Worm (Caenorhabditis elegans) whole organism, young adult: ENCODE results near the gene phb-2.

Experiments
- B0336.3 ChIP-seq: fragments of 200-800 bp; sonication (Bioruptor generic); IDR thresholded peaks from 2 replicates; pipeline ENCODE4 v1.3.6; 2022; ENCODE audit warnings: missing genetic modification characterization, missing compliant biosample characterization
- C06A6.2 ChIP-seq: fragments of 200-800 bp; sonication (Bioruptor generic); conservative IDR thresholded peaks from 2 replicates; pipeline ENCODE4 v1.3.6; 2022; ENCODE audit warnings: missing genetic modification characterization, missing compliant biosample characterization
- D2030.7 ChIP-seq: fragments of 200-800 bp; sonication (Bioruptor generic); IDR thresholded peaks from 2 replicates; pipeline ENCODE4 v1.3.6; 2022; ENCODE audit warnings: missing genetic modification reagents, missing genetic modification characterization, missing compliant biosample characterization
- F23B12.7 ChIP-seq: sonication (generic microtip); optimal IDR thresholded peaks from 2 replicates; lab custom pipeline; 2017; ENCODE audit warnings: missing genetic modification characterization, mild to moderate bottlenecking, missing compliant biosample characterization, antibody characterized with exemption, moderate library complexity; ENCODE audit not compliant: insufficient read depth
- F33H1.4 ChIP-seq: fragments of 200-800 bp; sonication (Bioruptor generic); IDR thresholded peaks from 2 replicates; pipeline ENCODE4 v1.3.6; 2022; ENCODE audit warnings: missing genetic modification reagents, missing genetic modification characterization, missing compliant biosample characterization
- F49E8.2 ChIP-seq: sonication (generic microtip); optimal IDR thresholded peaks from 3 replicates; lab custom pipeline; 2017; ENCODE audit warnings: missing genetic modification characterization, mild to moderate bottlenecking, missing compliant biosample characterization, antibody characterized with exemption, moderate library complexity; ENCODE audit not compliant: insufficient read depth
- F57A8.1 ChIP-seq: fragments of 200-800 bp; sonication (Bioruptor generic); optimal IDR thresholded peaks from 2 replicates; lab custom pipeline; 2018; ENCODE audit warnings: mild to moderate bottlenecking, missing genetic modification characterization, moderate library complexity, missing compliant biosample characterization
- Y53F4B.3 ChIP-seq: fragments of 200-800 bp; sonication (Bioruptor generic); IDR thresholded peaks from 2 replicates; pipeline ENCODE4 v1.3.6; 2022; ENCODE audit warnings: missing genetic modification reagents, missing genetic modification characterization, missing compliant biosample characterization
- Y56A3A.18 ChIP-seq: fragments of 200-800 bp; sonication (Bioruptor generic); IDR thresholded peaks from 2 replicates; pipeline ENCODE4 v1.3.6; 2022; ENCODE audit warnings: missing genetic modification reagents, missing genetic modification characterization, missing compliant biosample characterization
- Y67H2A.10 ChIP-seq: fragments of 200-800 bp; sonication (Bioruptor generic); conservative IDR thresholded peaks from 2 replicates; pipeline ENCODE4 v1.3.6; 2022; ENCODE audit warnings: missing genetic modification reagents, missing genetic modification characterization, missing compliant biosample characterization
- ZK185.1 ChIP-seq: sonication (generic microtip); optimal IDR thresholded peaks from 2 replicates; lab custom pipeline; 2016; ENCODE audit warnings: mild to moderate bottlenecking, missing genetic modification characterization, missing compliant biosample characterization; ENCODE audit not compliant: poor library complexity, severe bottlenecking
- akir-1 ChIP-seq: fragments of 200-800 bp; sonication (Bioruptor generic); optimal IDR thresholded peaks from 2 replicates; lab custom pipeline; 2018; ENCODE audit warnings: mild to moderate bottlenecking, missing genetic modification characterization, moderate library complexity, missing compliant biosample characterization
- atf-7 ChIP-seq: sonication (generic microtip); optimal IDR thresholded peaks from 2 replicates; lab custom pipeline; 2017; ENCODE audit warnings: mild to moderate bottlenecking, missing genetic modification characterization, missing compliant biosample characterization
- attf-5 ChIP-seq: fragments of 200-800 bp; sonication (Bioruptor generic); optimal IDR thresholded peaks from 2 replicates; lab custom pipeline; 2018; ENCODE audit warnings: mild to moderate bottlenecking, missing genetic modification characterization, missing compliant biosample characterization
- attf-6 ChIP-seq: fragments of 200-800 bp; sonication (Bioruptor generic); IDR thresholded peaks from 2 replicates; pipeline ENCODE4 v1.3.6; 2022; ENCODE audit warnings: missing genetic modification reagents, missing genetic modification characterization, missing compliant biosample characterization
- cebp-1 ChIP-seq, 2 experiments: fragments of 200-800 bp in 1 of 2; sonication (Bioruptor generic) in 1 of 2; sonication (generic microtip) in 1 of 2; IDR thresholded peaks in 1 of 2; optimal IDR thresholded peaks in 1 of 2; 2 replicates each; pipeline versions ENCODE4 v1.3.6 to Lab custom; 2017 to 2022; ENCODE audit warnings: missing compliant biosample characterization in 2 of 2, missing genetic modification characterization in 2 of 2, mild to moderate bottlenecking in 1 of 2, missing genetic modification reagents in 1 of 2, moderate library complexity in 1 of 2
- ceh-100 ChIP-seq: fragments of 200-800 bp; sonication (Bioruptor generic); IDR thresholded peaks from 2 replicates; pipeline ENCODE4 v1.3.6; 2022; ENCODE audit warnings: missing genetic modification reagents, missing genetic modification characterization, missing compliant biosample characterization
- ceh-40 ChIP-seq: fragments of 200-800 bp; sonication (Bioruptor generic); IDR thresholded peaks from 2 replicates; pipeline ENCODE4 v1.3.6; 2022; ENCODE audit warnings: missing genetic modification characterization, missing compliant biosample characterization
- ceh-91 ChIP-seq: fragments of 200-800 bp; sonication (Bioruptor generic); IDR thresholded peaks from 2 replicates; pipeline ENCODE4 v1.3.6; 2022; ENCODE audit warnings: missing genetic modification reagents, missing genetic modification characterization, missing compliant biosample characterization
- dpl-1 ChIP-seq: fragments of 150-350 bp; optimal IDR thresholded peaks from 2 replicates; lab custom pipeline; 2014; ENCODE audit warnings: missing biosample characterization, missing genetic modification reagents, missing genetic modification characterization
- efl-1 ChIP-seq: fragments of 150-350 bp; optimal IDR thresholded peaks from 2 replicates; lab custom pipeline; 2014; ENCODE audit warnings: missing biosample characterization, missing genetic modification reagents, missing genetic modification characterization
- gei-17 ChIP-seq: fragments of 200-800 bp; sonication (Bioruptor generic); optimal IDR thresholded peaks from 2 replicates; lab custom pipeline; 2018; ENCODE audit warnings: mild to moderate bottlenecking, missing genetic modification characterization, missing compliant biosample characterization
- lin-40 ChIP-seq: sonication (generic microtip); optimal IDR thresholded peaks from 2 replicates; lab custom pipeline; 2016; ENCODE audit warnings: missing genetic modification characterization, mild to moderate bottlenecking, missing compliant biosample characterization, missing genotype, missing genetic modification reagents
- lsl-1 ChIP-seq: fragments of 200-800 bp; sonication (Bioruptor generic); optimal IDR thresholded peaks from 2 replicates; lab custom pipeline; 2018; ENCODE audit warnings: mild to moderate bottlenecking, missing genetic modification characterization, moderate library complexity, missing compliant biosample characterization
- madf-3 ChIP-seq: fragments of 200-800 bp; sonication (Bioruptor generic); IDR thresholded peaks from 2 replicates; pipeline ENCODE4 v1.3.6; 2022; ENCODE audit warnings: missing genetic modification reagents, missing genetic modification characterization, missing compliant biosample characterization
- madf-6 ChIP-seq: fragments of 200-800 bp; sonication (Bioruptor generic); IDR thresholded peaks from 2 replicates; pipeline ENCODE4 v1.3.6; 2022; ENCODE audit warnings: missing genetic modification reagents, missing genetic modification characterization, missing compliant biosample characterization
- madf-8 ChIP-seq: fragments of 200-800 bp; sonication (Bioruptor generic); conservative IDR thresholded peaks from 2 replicates; pipeline ENCODE4 v1.3.6; 2022; ENCODE audit warnings: missing genetic modification reagents, missing genetic modification characterization, missing compliant biosample characterization
- nfyb-1 ChIP-seq: fragments of 200-800 bp; sonication (Bioruptor generic); IDR thresholded peaks from 2 replicates; pipeline ENCODE4 v1.3.6; 2022; ENCODE audit warnings: missing genetic modification reagents, missing genetic modification characterization, missing compliant biosample characterization
- nhr-120 ChIP-seq: fragments of 200-800 bp; sonication (Bioruptor generic); IDR thresholded peaks from 2 replicates; pipeline ENCODE4 v1.3.6; 2022; ENCODE audit warnings: missing genetic modification characterization, missing compliant biosample characterization
- nhr-27 ChIP-seq: fragments of 200-800 bp; sonication (Bioruptor generic); optimal IDR thresholded peaks from 2 replicates; lab custom pipeline; 2018; ENCODE audit warnings: mild to moderate bottlenecking, missing genetic modification characterization, moderate library complexity, missing compliant biosample characterization
- nhr-80 ChIP-seq: sonication (generic microtip); optimal IDR thresholded peaks from 2 replicates; lab custom pipeline; 2016; ENCODE audit warnings: missing genetic modification characterization, missing compliant biosample characterization
- pbrm-1 ChIP-seq: fragments of 200-800 bp; sonication (Bioruptor generic); IDR thresholded peaks from 2 replicates; pipeline ENCODE4 v1.3.6; 2022; ENCODE audit warnings: missing genetic modification reagents, missing genetic modification characterization, missing compliant biosample characterization
- snpc-4 ChIP-seq, 5 experiments: fragments of 150-350 bp in 1 of 5; sonication (generic microtip) in 4 of 5; optimal IDR thresholded peaks; 2 replicates each; lab custom pipeline; 2014 to 2018; ENCODE audit warnings: missing genetic modification characterization in 5 of 5, missing biosample characterization in 3 of 5, antibody characterized with exemption in 2 of 5, mild to moderate bottlenecking in 2 of 5, missing compliant biosample characterization in 2 of 5, missing genotype in 2 of 5, moderate library complexity in 2 of 5, missing genetic modification reagents in 1 of 5
- tbp1 ChIP-seq: fragments of 200-800 bp; sonication (Bioruptor generic); optimal IDR thresholded peaks from 2 replicates; lab custom pipeline; 2018; ENCODE audit warnings: mild to moderate bottlenecking, missing genetic modification characterization, missing compliant biosample characterization
- xnd-1 ChIP-seq: sonication (generic microtip); optimal IDR thresholded peaks from 2 replicates; lab custom pipeline; 2016; ENCODE audit warnings: missing genotype, missing genetic modification reagents, missing genetic modification characterization, missing compliant biosample characterization
- zim-3 ChIP-seq: sonication (generic microtip); optimal IDR thresholded peaks from 2 replicates; lab custom pipeline; 2017; ENCODE audit warnings: mild to moderate bottlenecking, missing genetic modification characterization, moderate library complexity, missing compliant biosample characterization
- ztf-28 ChIP-seq: fragments of 200-800 bp; sonication (Bioruptor generic); IDR thresholded peaks from 2 replicates; pipeline ENCODE4 v1.3.6; 2022; ENCODE audit warnings: missing genetic modification reagents, missing genetic modification characterization, missing compliant biosample characterization
- ztf-6 ChIP-seq: fragments of 200-800 bp; sonication (Bioruptor generic); IDR thresholded peaks from 2 replicates; pipeline ENCODE4 v1.3.6; 2022; ENCODE audit warnings: missing genetic modification reagents, missing genetic modification characterization, missing compliant biosample characterization

phb-2 gene

DNA sequence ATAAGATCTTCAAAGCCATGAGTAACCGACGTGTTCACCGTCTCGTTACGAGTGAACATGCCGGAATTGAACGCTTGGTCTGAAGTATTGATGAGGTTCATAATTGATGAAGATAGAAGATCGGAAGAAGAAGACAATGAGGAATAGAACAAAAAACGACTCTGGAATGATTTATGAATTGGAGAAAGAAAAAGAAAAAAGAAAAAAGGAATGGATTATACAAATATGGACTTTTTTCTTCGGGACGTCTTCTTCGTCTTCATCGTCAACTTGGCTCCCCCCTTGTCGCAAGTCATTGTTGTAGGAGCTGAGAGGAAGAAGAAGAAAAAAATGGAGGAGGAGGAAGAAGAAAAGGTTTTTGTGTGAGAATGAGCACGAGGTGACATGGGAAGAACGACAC lies 24.2 kb upstream of the phb-2 start, which contains the start of gene srsy-2 (continued):
- TF ChIP-seq attf-6 (GFP tag; lab: Robert Waterston, UW), result no peak

- TF ChIP-seq ztf-6 (GFP tag; lab: Robert Waterston, UW), result no peak
- no peak for TF ChIP-seq ztf-28 (GFP tag; lab: Robert Waterston, UW)
- no peak for TF ChIP-seq akir-1
- no peak for TF ChIP-seq tbp1 (GFP tag; lab: Kevin White, UChicago)
- no peak for TF ChIP-seq F49E8.2 (tag; lab: Kevin White, UChicago)
- TF ChIP-seq ceh-100 (GFP tag; lab: Robert Waterston, UW), result no peak
- no peak for TF ChIP-seq Y67H2A.10 (GFP tag; lab: Robert Waterston, UW)
- TF ChIP-seq gei-17, result no peak
Measured at ce11 chrII:6230116-6230515, 21.1 kb upstream of the phb-2 start.

ce11 chrII:6235432-6236092 lies 15.6 kb upstream of the phb-2 start, which contains the start of gene T24H7.9:
Gene T24H7.9, minus strand, starts transcription at chrII:6235505.
- TF ChIP-seq madf-8 (GFP tag; lab: Robert Waterston, UW) (peak; percentile 77), cebp-1 (GFP tag; IDR thresholded peaks at IDR 0.05; lab: Robert Waterston, UW) (no peak), cebp-1 (tag; optimal IDR thresholded peaks at IDR 0.05; lab: Kevin White, UChicago) (peak; percentile 29), D2030.7 (GFP tag; lab: Robert Waterston, UW) (peak; percentile 50; the same call in 1 of the 2 replicates), zim-3 (tag; lab: Kevin White, UChicago) (no peak), F57A8.1 (GFP tag; lab: Kevin White, UChicago) (no peak), Y53F4B.3 (GFP tag; lab: Robert Waterston, UW) (no peak), B0336.3 (GFP tag; lab: Robert Waterston, UW) (0 out of 2 replicates have a peak, but pooled peaks have one; percentile 29), F23B12.7 (tag; lab: Kevin White, UChicago) (peak; percentile 32), nhr-27 (tag; lab: Kevin White, UChicago) (no peak), F33H1.4 (GFP tag; lab: Robert Waterston, UW) (peak; percentile 26; the same call in 1 of the 2 replicates), C06A6.2 (GFP tag; lab: Robert Waterston, UW) (no peak), lsl-1 (GFP tag; lab: Kevin White, UChicago) (peak; percentile 24), xnd-1 (peak; percentile 58), madf-3 (GFP tag; lab: Robert Waterston, UW) (no peak), dpl-1 (peak; percentile 35), madf-6 (GFP tag; lab: Robert Waterston, UW) (peak; percentile 89), ceh-91 (GFP tag; lab: Robert Waterston, UW) (peak; percentile 57), Y56A3A.18 (GFP tag; lab: Robert Waterston, UW) (no peak), nhr-80 (tag; lab: Kevin White, UChicago) (peak; percentile 68), nhr-120 (GFP tag; lab: Robert Waterston, UW) (no peak), ceh-40 (GFP tag; lab: Robert Waterston, UW) (no peak), atf-7 (tag; lab: Kevin White, UChicago) (no peak), nfyb-1 (GFP tag; lab: Robert Waterston, UW) (0 out of 2 replicates have a peak, but pooled peaks have one; percentile 17), pbrm-1 (GFP tag; lab: Robert Waterston, UW) (no peak), snpc-4 (GFP tag; optimal IDR thresholded peaks at IDR 0.05; lab: Kevin White, UChicago) (no peak), snpc-4 (tag; optimal IDR thresholded peaks at IDR 0.05; lab: Kevin White, UChicago) (no peak), attf-5 (GFP tag; lab: Kevin White, UChicago) (peak; percentile 26), ZK185.1 (no peak), efl-1 (GFP tag; lab: Kevin White, UChicago) (peak; percentile 74), lin-40 (no peak)
- TF ChIP-seq, all 124 proteins: peak for 15
